Fruit fly (Drosophila melanogaster): ENCODE measurements around the gene Gr93a.

dm6 chr3R:21855469-21855826, 23.1 kb downstream of the Gr93a start:
- no peak for TF ChIP-seq insv (optimal IDR thresholded peaks at IDR 0.05)
- no peak for TF ChIP-seq ttk (optimal IDR thresholded peaks at IDR 0.05)
- no peak for TF ChIP-seq h (optimal IDR thresholded peaks at IDR 0.05)

Data from Kc167 (cell line).